Worm (Caenorhabditis elegans) whole organism, young adult: Measurements from ENCODE around the gene T26H5.8.

Source experiments
- C17E4.6 ChIP-seq: fragments of 200-800 bp; sonication (Bioruptor generic); IDR thresholded peaks from 2 replicates; pipeline ENCODE4 v1.3.6; 2022; ENCODE audit warnings: missing genetic modification reagents, missing genetic modification characterization, missing compliant biosample characterization
- F22D6.2 ChIP-seq: sonication (generic microtip); optimal IDR thresholded peaks from 2 replicates; lab custom pipeline; 2016; ENCODE audit warnings: mild to moderate bottlenecking, missing genetic modification characterization, missing compliant biosample characterization
- F39B2.1 ChIP-seq: fragments of 200-800 bp; sonication (Bioruptor generic); IDR thresholded peaks from 2 replicates; pipeline ENCODE4 v1.3.6; 2022; ENCODE audit warnings: missing genetic modification reagents, missing genetic modification characterization, missing compliant biosample characterization
- F49E8.2 ChIP-seq: sonication (generic microtip); optimal IDR thresholded peaks from 3 replicates; lab custom pipeline; 2017; ENCODE audit warnings: missing genetic modification characterization, mild to moderate bottlenecking, missing compliant biosample characterization, antibody characterized with exemption, moderate library complexity; ENCODE audit not compliant: insufficient read depth
- F52B5.7 ChIP-seq: sonication (generic microtip); optimal IDR thresholded peaks from 2 replicates; lab custom pipeline; 2016; ENCODE audit warnings: mild to moderate bottlenecking, missing genetic modification characterization, missing compliant biosample characterization
- F57C9.4 ChIP-seq: sonication (generic microtip); optimal IDR thresholded peaks from 2 replicates; lab custom pipeline; 2017; ENCODE audit warnings: mild to moderate bottlenecking, missing genetic modification characterization, missing compliant biosample characterization
- K12H6.12 ChIP-seq: fragments of 200-800 bp; sonication (Bioruptor generic); optimal IDR thresholded peaks from 2 replicates; lab custom pipeline; 2018; ENCODE audit warnings: mild to moderate bottlenecking, missing genetic modification characterization, missing compliant biosample characterization
- T26A5.8 ChIP-seq: sonication (generic microtip); optimal IDR thresholded peaks from 2 replicates; lab custom pipeline; 2016; ENCODE audit warnings: missing genetic modification characterization, missing compliant biosample characterization
- Y67H2A.10 ChIP-seq: fragments of 200-800 bp; sonication (Bioruptor generic); conservative IDR thresholded peaks from 2 replicates; pipeline ENCODE4 v1.3.6; 2022; ENCODE audit warnings: missing genetic modification reagents, missing genetic modification characterization, missing compliant biosample characterization
- ZK185.1 ChIP-seq: sonication (generic microtip); optimal IDR thresholded peaks from 2 replicates; lab custom pipeline; 2016; ENCODE audit warnings: mild to moderate bottlenecking, missing genetic modification characterization, missing compliant biosample characterization; ENCODE audit not compliant: poor library complexity, severe bottlenecking
- akir-1 ChIP-seq: fragments of 200-800 bp; sonication (Bioruptor generic); optimal IDR thresholded peaks from 2 replicates; lab custom pipeline; 2018; ENCODE audit warnings: mild to moderate bottlenecking, missing genetic modification characterization, moderate library complexity, missing compliant biosample characterization
- ama-1 ChIP-seq, 3 experiments: fragments of 150-350 bp in 1 of 3; sonication (generic microtip) in 2 of 3; optimal IDR thresholded peaks; 2 replicates each; lab custom pipeline; 2014 to 2018; ENCODE audit warnings: missing biosample characterization in 2 of 3, missing genetic modification characterization in 2 of 3, missing genetic modification reagents in 2 of 3
- attf-6 ChIP-seq: fragments of 200-800 bp; sonication (Bioruptor generic); IDR thresholded peaks from 2 replicates; pipeline ENCODE4 v1.3.6; 2022; ENCODE audit warnings: missing genetic modification reagents, missing genetic modification characterization, missing compliant biosample characterization
- bed-1 ChIP-seq: fragments of 200-800 bp; sonication (Bioruptor generic); IDR thresholded peaks from 2 replicates; pipeline ENCODE4 v1.3.6; 2022; ENCODE audit warnings: missing genetic modification reagents, missing genetic modification characterization, missing compliant biosample characterization
- bed-2 ChIP-seq: fragments of 200-800 bp; sonication (Bioruptor generic); IDR thresholded peaks from 2 replicates; pipeline ENCODE4 v1.3.6; 2022; ENCODE audit warnings: missing genetic modification reagents, missing genetic modification characterization, missing compliant biosample characterization
- ccch-3 ChIP-seq: fragments of 200-800 bp; sonication (Bioruptor generic); optimal IDR thresholded peaks from 2 replicates; lab custom pipeline; 2018; ENCODE audit warnings: mild to moderate bottlenecking, missing genetic modification characterization, missing compliant biosample characterization
- cebp-1 ChIP-seq, 2 experiments: fragments of 200-800 bp in 1 of 2; sonication (Bioruptor generic) in 1 of 2; sonication (generic microtip) in 1 of 2; IDR thresholded peaks in 1 of 2; optimal IDR thresholded peaks in 1 of 2; 2 replicates each; pipeline versions ENCODE4 v1.3.6 to Lab custom; 2017 to 2022; ENCODE audit warnings: missing compliant biosample characterization in 2 of 2, missing genetic modification characterization in 2 of 2, mild to moderate bottlenecking in 1 of 2, missing genetic modification reagents in 1 of 2, moderate library complexity in 1 of 2
- cebp-2 ChIP-seq: fragments of 200-800 bp; sonication (Bioruptor generic); IDR thresholded peaks from 2 replicates; pipeline ENCODE4 v1.3.6; 2022; ENCODE audit warnings: missing genetic modification characterization, missing compliant biosample characterization
- ceh-58 ChIP-seq: fragments of 200-800 bp; sonication (Bioruptor generic); IDR thresholded peaks from 2 replicates; pipeline ENCODE4 v1.3.6; 2022; ENCODE audit warnings: missing genetic modification characterization, missing compliant biosample characterization
- ceh-91 ChIP-seq: fragments of 200-800 bp; sonication (Bioruptor generic); IDR thresholded peaks from 2 replicates; pipeline ENCODE4 v1.3.6; 2022; ENCODE audit warnings: missing genetic modification reagents, missing genetic modification characterization, missing compliant biosample characterization
- die-1 ChIP-seq: sonication (generic microtip); optimal IDR thresholded peaks from 2 replicates; lab custom pipeline; 2016; ENCODE audit warnings: missing genotype, mild to moderate bottlenecking, missing genetic modification characterization, missing compliant biosample characterization
- dpff-1 ChIP-seq: sonication (generic microtip); optimal IDR thresholded peaks from 2 replicates; lab custom pipeline; 2017; ENCODE audit warnings: mild to moderate bottlenecking, missing genetic modification characterization, missing compliant biosample characterization
- egl-18 ChIP-seq: fragments of 200-800 bp; sonication (Bioruptor generic); IDR thresholded peaks from 2 replicates; pipeline ENCODE4 v1.3.6; 2022; ENCODE audit warnings: missing genetic modification reagents, missing genetic modification characterization, missing compliant biosample characterization
- egl-44 ChIP-seq: fragments of 200-800 bp; sonication (Bioruptor generic); IDR thresholded peaks from 2 replicates; pipeline ENCODE4 v1.3.6; 2022; ENCODE audit warnings: missing genetic modification reagents, missing genetic modification characterization, missing compliant biosample characterization
- egrh-3 ChIP-seq: fragments of 200-800 bp; sonication (Bioruptor generic); IDR thresholded peaks from 2 replicates; pipeline ENCODE4 v1.3.6; 2022; ENCODE audit warnings: missing genetic modification reagents, missing genetic modification characterization, missing compliant biosample characterization
- fkh-3 ChIP-seq: sonication (generic microtip); optimal IDR thresholded peaks from 2 replicates; lab custom pipeline; 2016; ENCODE audit warnings: mild to moderate bottlenecking, missing genetic modification characterization, missing compliant biosample characterization
- gei-17 ChIP-seq: fragments of 200-800 bp; sonication (Bioruptor generic); optimal IDR thresholded peaks from 2 replicates; lab custom pipeline; 2018; ENCODE audit warnings: mild to moderate bottlenecking, missing genetic modification characterization, missing compliant biosample characterization
- hrde-1 ChIP-seq: sonication (generic microtip); optimal IDR thresholded peaks from 2 replicates; lab custom pipeline; 2016; ENCODE audit warnings: missing genetic modification characterization, mild to moderate bottlenecking, missing compliant biosample characterization, moderate library complexity, missing genotype, missing genetic modification reagents, borderline replicate concordance
- lin-35 ChIP-seq, 3 experiments: fragments of 150-350 bp in 2 of 3; sonication (generic microtip) in 1 of 3; optimal IDR thresholded peaks; 2 replicates each; lab custom pipeline; 2014 to 2018; ENCODE audit warnings: missing biosample characterization in 3 of 3, missing genetic modification characterization in 3 of 3, missing genetic modification reagents in 3 of 3
- lin-40 ChIP-seq: sonication (generic microtip); optimal IDR thresholded peaks from 2 replicates; lab custom pipeline; 2016; ENCODE audit warnings: missing genetic modification characterization, mild to moderate bottlenecking, missing compliant biosample characterization, missing genotype, missing genetic modification reagents
- madf-3 ChIP-seq: fragments of 200-800 bp; sonication (Bioruptor generic); IDR thresholded peaks from 2 replicates; pipeline ENCODE4 v1.3.6; 2022; ENCODE audit warnings: missing genetic modification reagents, missing genetic modification characterization, missing compliant biosample characterization
- madf-6 ChIP-seq: fragments of 200-800 bp; sonication (Bioruptor generic); IDR thresholded peaks from 2 replicates; pipeline ENCODE4 v1.3.6; 2022; ENCODE audit warnings: missing genetic modification reagents, missing genetic modification characterization, missing compliant biosample characterization
- madf-8 ChIP-seq: fragments of 200-800 bp; sonication (Bioruptor generic); conservative IDR thresholded peaks from 2 replicates; pipeline ENCODE4 v1.3.6; 2022; ENCODE audit warnings: missing genetic modification reagents, missing genetic modification characterization, missing compliant biosample characterization
- mes-4 ChIP-seq: sonication (generic microtip); optimal IDR thresholded peaks from 2 replicates; lab custom pipeline; 2016; ENCODE audit warnings: missing genotype, missing genetic modification characterization, missing compliant biosample characterization
- mxl-1 ChIP-seq: sonication (generic microtip); optimal IDR thresholded peaks from 2 replicates; lab custom pipeline; 2016; ENCODE audit warnings: missing genetic modification characterization, missing compliant biosample characterization
- nfya-2 ChIP-seq: fragments of 200-800 bp; sonication (Bioruptor generic); IDR thresholded peaks from 2 replicates; pipeline ENCODE4 v1.3.6; 2022; ENCODE audit warnings: missing genetic modification reagents, missing genetic modification characterization, missing compliant biosample characterization
- nhr-120 ChIP-seq: fragments of 200-800 bp; sonication (Bioruptor generic); IDR thresholded peaks from 2 replicates; pipeline ENCODE4 v1.3.6; 2022; ENCODE audit warnings: missing genetic modification characterization, missing compliant biosample characterization
- nhr-27 ChIP-seq: fragments of 200-800 bp; sonication (Bioruptor generic); optimal IDR thresholded peaks from 2 replicates; lab custom pipeline; 2018; ENCODE audit warnings: mild to moderate bottlenecking, missing genetic modification characterization, moderate library complexity, missing compliant biosample characterization
- nhr-90 ChIP-seq: sonication (generic microtip); optimal IDR thresholded peaks from 2 replicates; lab custom pipeline; 2016; ENCODE audit warnings: missing genotype, mild to moderate bottlenecking, missing genetic modification characterization, missing compliant biosample characterization
- rec-8 ChIP-seq, 2 experiments: sonication (generic microtip); optimal IDR thresholded peaks; 2 replicates each; lab custom pipeline; 2016; ENCODE audit warnings: mild to moderate bottlenecking in 2 of 2, missing genetic modification characterization in 2 of 2, missing genetic modification reagents in 2 of 2, missing genotype in 2 of 2, missing biosample characterization in 1 of 2, missing compliant biosample characterization in 1 of 2, moderate library complexity in 1 of 2
- sea-2 ChIP-seq: fragments of 200-800 bp; sonication (Bioruptor generic); IDR thresholded peaks from 2 replicates; pipeline ENCODE4 v1.3.6; 2022; ENCODE audit warnings: missing genetic modification characterization, missing compliant biosample characterization
- snpc-1.3 ChIP-seq: sonication (generic microtip); optimal IDR thresholded peaks from 2 replicates; lab custom pipeline; 2017; ENCODE audit warnings: missing genetic modification characterization, mild to moderate bottlenecking, missing compliant biosample characterization, antibody characterized with exemption, moderate library complexity, missing genotype, missing genetic modification reagents; ENCODE audit not compliant: insufficient read depth
- somi-1 ChIP-seq: fragments of 200-800 bp; sonication (Bioruptor generic); optimal IDR thresholded peaks from 2 replicates; lab custom pipeline; 2018; ENCODE audit warnings: mild to moderate bottlenecking, missing genetic modification characterization, missing compliant biosample characterization
- tbp1 ChIP-seq: fragments of 200-800 bp; sonication (Bioruptor generic); optimal IDR thresholded peaks from 2 replicates; lab custom pipeline; 2018; ENCODE audit warnings: mild to moderate bottlenecking, missing genetic modification characterization, missing compliant biosample characterization
- tlf-1 ChIP-seq: fragments of 200-800 bp; sonication (Bioruptor generic); optimal IDR thresholded peaks from 2 replicates; lab custom pipeline; 2018; ENCODE audit warnings: mild to moderate bottlenecking, missing genetic modification characterization, missing compliant biosample characterization
- unc-62 ChIP-seq: fragments of 150-350 bp; optimal IDR thresholded peaks from 2 replicates; lab custom pipeline; 2014; ENCODE audit warnings: missing biosample characterization, missing genetic modification reagents, missing genetic modification characterization
- ztf-26 ChIP-seq: sonication (generic microtip); optimal IDR thresholded peaks from 2 replicates; lab custom pipeline; 2017; ENCODE audit warnings: missing genetic modification characterization, missing compliant biosample characterization
- ztf-28 ChIP-seq: fragments of 200-800 bp; sonication (Bioruptor generic); IDR thresholded peaks from 2 replicates; pipeline ENCODE4 v1.3.6; 2022; ENCODE audit warnings: missing genetic modification reagents, missing genetic modification characterization, missing compliant biosample characterization

T26H5.8 gene

ce11 chrV:15395347-15395746 lies 37.2 kb downstream of the T26H5.8 start, which contains the start of gene cyb-3 (continued):
- TF ChIP-seq madf-6 (GFP tag; lab: Robert Waterston, UW) (peak; percentile 95), egl-44 (GFP tag; lab: Robert Waterston, UW) (no peak), T26A5.8 (tag; lab: Kevin White, UChicago) (no peak), cebp-2 (GFP tag; lab: Robert Waterston, UW) (no peak), nhr-120 (GFP tag; lab: Robert Waterston, UW) (no peak), cebp-1 (GFP tag; IDR thresholded peaks at IDR 0.05; lab: Robert Waterston, UW) (no peak), cebp-1 (tag; optimal IDR thresholded peaks at IDR 0.05; lab: Kevin White, UChicago) (no peak), nfya-2 (GFP tag; lab: Robert Waterston, UW) (no peak), bed-2 (GFP tag; lab: Robert Waterston, UW) (no peak), bed-1 (no peak), ceh-91 (peak; percentile 91), C17E4.6 (no peak), mes-4 (tag; lab: Kevin White, UChicago) (no peak), dpff-1 (no peak), sea-2 (GFP tag; lab: Robert Waterston, UW) (no peak), rec-8 (tag; optimal IDR thresholded peaks at IDR 0.05; lab: Kevin White, UChicago) (no peak), lin-35 (GFP tag; optimal IDR thresholded peaks at IDR 0.05; lab: Kevin White, UChicago) (peak in 1 of 3 experiments; percentile 69), fkh-3 (tag; lab: Kevin White, UChicago) (no peak), F57C9.4 (tag; lab: Kevin White, UChicago) (no peak), ceh-58 (no peak), tbp1 (GFP tag; lab: Kevin White, UChicago) (peak; percentile 53), die-1 (tag; lab: Kevin White, UChicago) (no peak), F22D6.2 (tag; lab: Kevin White, UChicago) (no peak), F49E8.2 (tag; lab: Kevin White, UChicago) (peak; percentile 80), snpc-1.3 (tag; lab: Kevin White, UChicago) (no peak), madf-8 (GFP tag; lab: Robert Waterston, UW) (peak; percentile 92), ZK185.1 (no peak), K12H6.12 (tag; lab: Kevin White, UChicago) (no peak), ccch-3 (GFP tag; lab: Kevin White, UChicago) (no peak), hrde-1 (tag; lab: Kevin White, UChicago) (no peak), nhr-27 (tag; lab: Kevin White, UChicago) (no peak), Y67H2A.10 (GFP tag; lab: Robert Waterston, UW) (no peak), ztf-26 (tag; lab: Kevin White, UChicago) (no peak), attf-6 (GFP tag; lab: Robert Waterston, UW) (no peak), F52B5.7 (tag; lab: Kevin White, UChicago) (no peak), madf-3 (GFP tag; lab: Robert Waterston, UW) (peak; percentile 89), somi-1 (no peak), gei-17 (GFP tag; lab: Kevin White, UChicago) (no peak), ama-1 (optimal IDR thresholded peaks at IDR 0.05; lab: Kevin White, UChicago) (no peak), ama-1 (GFP tag; optimal IDR thresholded peaks at IDR 0.05; lab: Kevin White, UChicago) (no peak), egrh-3 (GFP tag; lab: Robert Waterston, UW) (no peak), nhr-90 (tag; lab: Kevin White, UChicago) (no peak), akir-1 (GFP tag; lab: Kevin White, UChicago) (no peak), mxl-1 (tag; lab: Kevin White, UChicago) (no peak), ztf-28 (no peak), F39B2.1 (GFP tag; lab: Robert Waterston, UW) (no peak), lin-40 (no peak), unc-62 (GFP tag; lab: Kevin White, UChicago) (no peak), egl-18 (no peak), tlf-1 (GFP tag; lab: Kevin White, UChicago) (peak; percentile 48)
